Worm (Caenorhabditis elegans): ENCODE results near the gene F43H9.3.

F43H9.3 gene

ce11 chrV:8010846-8011245, 13.9 kb downstream of the F43H9.3 start, which contains the start of gene lmtr-2:
Gene lmtr-2, minus strand, starts transcription at chrV:8011106.
- TF ChIP-seq T26A5.8 (tag; optimal IDR thresholded peaks at IDR 0.05) (no peak), F22D6.2 (tag; optimal IDR thresholded peaks at IDR 0.05) (no peak), cebp-1 (GFP tag; IDR thresholded peaks at IDR 0.05) (no peak), cebp-1 (tag; optimal IDR thresholded peaks at IDR 0.05) (peak; percentile 26), repo-1 (tag; optimal IDR thresholded peaks at IDR 0.05) (peak; percentile 13), tbx-9 (tag; optimal IDR thresholded peaks at IDR 0.05; ENCODE audit: borderline replicate concordance) (no peak), madf-3 (GFP tag; IDR thresholded peaks at IDR 0.05) (peak; percentile 65; the same call in 1 of the 2 replicates), dpl-1 (GFP tag; optimal IDR thresholded peaks at IDR 0.05) (no peak), madf-10 (tag; optimal IDR thresholded peaks at IDR 0.05) (no peak), nhr-179 (tag; optimal IDR thresholded peaks at IDR 0.05) (no peak), ztf-3 (GFP tag; optimal IDR thresholded peaks at IDR 0.05) (no peak), somi-1 (GFP tag; optimal IDR thresholded peaks at IDR 0.05) (no peak), lsy-27 (tag; optimal IDR thresholded peaks at IDR 0.05; ENCODE audit: borderline replicate concordance, insufficient read depth) (no peak), tlf-1 (GFP tag; optimal IDR thresholded peaks at IDR 0.05) (no peak), ztf-26 (tag; optimal IDR thresholded peaks at IDR 0.05) (no peak), C06A6.2 (GFP tag; conservative IDR thresholded peaks at IDR 0.05) (no peak), K11D2.4 (GFP tag; IDR thresholded peaks at IDR 0.05) (no peak), B0019.2 (GFP tag; conservative IDR thresholded peaks at IDR 0.05) (no peak), ceh-58 (GFP tag; IDR thresholded peaks at IDR 0.05) (0 out of 2 replicates have a peak, but pooled peaks have one; percentile 49), fkh-3 (tag; optimal IDR thresholded peaks at IDR 0.05) (no peak), snpc-1.3 (tag; optimal IDR thresholded peaks at IDR 0.05; ENCODE audit: insufficient read depth) (no peak), let-526 (GFP tag; IDR thresholded peaks at IDR 0.05) (no peak), nfyb-1 (GFP tag; IDR thresholded peaks at IDR 0.05) (no peak), mes-4 (tag; optimal IDR thresholded peaks at IDR 0.05) (no peak), chd-7 (tag; optimal IDR thresholded peaks at IDR 0.05) (no peak), ceh-27 (GFP tag; optimal IDR thresholded peaks at IDR 0.05) (no peak), dpff-1 (tag; optimal IDR thresholded peaks at IDR 0.05) (no peak), ZK185.1 (tag; optimal IDR thresholded peaks at IDR 0.05; ENCODE audit: poor library complexity, severe bottlenecking) (no peak), Y56A3A.18 (GFP tag; IDR thresholded peaks at IDR 0.05) (no peak), madf-6 (GFP tag; IDR thresholded peaks at IDR 0.05) (peak; percentile 20; the same call in 1 of the 2 replicates), lin-26 (GFP tag; IDR thresholded peaks at IDR 0.05) (no peak), cebp-2 (GFP tag; IDR thresholded peaks at IDR 0.05) (0 out of 2 replicates have a peak, but pooled peaks have one; percentile 21), F10E7.11 (tag; optimal IDR thresholded peaks at IDR 0.05) (no peak), hsf-1 (GFP tag; IDR thresholded peaks at IDR 0.05) (0 out of 2 replicates have a peak, but pooled peaks have one; percentile 18), nhr-80 (tag; optimal IDR thresholded peaks at IDR 0.05) (no peak), snpc-4 (GFP tag; optimal IDR thresholded peaks at IDR 0.05) (no peak), snpc-4 (tag; optimal IDR thresholded peaks at IDR 0.05) (no peak), akir-1 (GFP tag; optimal IDR thresholded peaks at IDR 0.05) (no peak), unc-62 (GFP tag; optimal IDR thresholded peaks at IDR 0.05) (no peak), aptf-3 (GFP tag; IDR thresholded peaks at IDR 0.05) (no peak)

- TF ChIP-seq ekl-4 (GFP tag; IDR thresholded peaks at IDR 0.05) = no peak
- TF ChIP-seq rpc-1 (optimal IDR thresholded peaks at IDR 0.05) = no peak
- no peak for TF ChIP-seq rpc-1 (tag; optimal IDR thresholded peaks at IDR 0.05)
- TF ChIP-seq sptf-2 (GFP tag; optimal IDR thresholded peaks at IDR 0.05) = no peak
- TF ChIP-seq Y56A3A.18 (GFP tag; IDR thresholded peaks at IDR 0.05) = no peak
- TF ChIP-seq B0019.2 (GFP tag; conservative IDR thresholded peaks at IDR 0.05) = no peak
- TF ChIP-seq die-1 (tag; optimal IDR thresholded peaks at IDR 0.05) = no peak
- TF ChIP-seq xnd-1 (tag; optimal IDR thresholded peaks at IDR 0.05) = no peak
- TF ChIP-seq madf-6 (GFP tag; IDR thresholded peaks at IDR 0.05) = peak; percentile 39; the same call in 1 of the 2 replicates
- no peak for TF ChIP-seq sdz-38 (tag; optimal IDR thresholded peaks at IDR 0.05)
- TF ChIP-seq nfyb-1 (GFP tag; IDR thresholded peaks at IDR 0.05) = no peak
- no peak for TF ChIP-seq pha-4 (tag; optimal IDR thresholded peaks at IDR 0.05)
- no peak for TF ChIP-seq dpl-1 (GFP tag; optimal IDR thresholded peaks at IDR 0.05)
- TF ChIP-seq madf-8 (GFP tag; conservative IDR thresholded peaks at IDR 0.05) = 0 out of 2 replicates have a peak, but pooled peaks have one; percentile 26
- TF ChIP-seq snpc-1.3 (tag; optimal IDR thresholded peaks at IDR 0.05; ENCODE audit: insufficient read depth) = peak; percentile 8
- TF ChIP-seq repo-1 (tag; optimal IDR thresholded peaks at IDR 0.05) = no peak
- TF ChIP-seq snpc-4 (GFP tag; optimal IDR thresholded peaks at IDR 0.05) = no peak
- peak in 1 of 4 experiments; percentile 6 for TF ChIP-seq snpc-4 (tag; optimal IDR thresholded peaks at IDR 0.05)
- TF ChIP-seq akir-1 (GFP tag; optimal IDR thresholded peaks at IDR 0.05) = no peak
- 0 out of 2 replicates have a peak, but pooled peaks have one; percentile 7 for TF ChIP-seq hmg-1.2 (GFP tag; IDR thresholded peaks at IDR 0.05)
Measured at ce11 chrV:8010103-8010502, 14.6 kb downstream of the F43H9.3 start, which contains the start of gene Y97E10AR.4. Gene Y97E10AR.4, minus strand, starts transcription at chrV:8010233.

Measured in whole organism, young adult.